Fruit fly (Drosophila melanogaster): ENCODE data around the gene CecC.
A peak's percentile ranks its signal among the peaks of the same experiment; 100 is the strongest.

CecC gene

DNA sequence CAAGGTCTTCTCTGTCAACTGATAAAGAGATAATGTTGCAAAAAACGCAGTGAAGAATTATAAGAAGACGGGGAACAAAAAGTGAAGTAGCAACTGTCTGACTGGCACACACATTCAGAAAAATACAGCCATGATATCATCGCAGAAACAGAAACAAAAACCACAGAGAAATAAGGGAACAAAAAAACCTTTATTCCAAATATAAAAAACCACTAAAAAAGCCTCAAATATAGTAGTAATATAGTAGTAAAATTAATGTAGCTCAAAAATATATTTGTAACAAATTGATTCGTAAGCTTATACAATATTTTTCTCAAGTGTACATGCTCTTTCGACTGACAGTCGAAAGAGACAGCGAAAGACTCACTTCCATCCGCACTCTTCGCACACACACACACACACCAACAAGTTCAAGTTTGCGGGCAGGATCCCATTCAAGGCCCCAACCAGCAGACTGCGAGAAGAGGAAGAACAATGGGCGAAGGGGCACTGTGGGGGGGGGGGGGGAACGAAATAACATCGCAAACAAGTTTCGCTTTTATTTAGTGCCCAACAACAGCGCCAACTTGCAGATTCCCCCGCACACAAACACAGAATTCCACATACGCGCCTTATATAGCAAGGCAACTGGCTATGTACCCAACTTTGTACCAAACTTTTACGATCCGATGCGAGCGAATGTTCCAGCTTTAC, 42.2 kb downstream of the CecC start:
- TF ChIP-seq dl (GFP tag; optimal IDR thresholded peaks at IDR 0.05; ENCODE audit: insufficient read depth in 1 of 2, partially characterized antibody in 2 of 2) (no peak), CrebA (GFP tag; optimal IDR thresholded peaks at IDR 0.05; ENCODE audit: borderline replicate concordance) (peak; percentile 39), CG9705 (GFP tag; optimal IDR thresholded peaks at IDR 0.05) (peak; percentile 50), Abd-B (GFP tag; optimal IDR thresholded peaks at IDR 0.05) (no peak), Vsx2 (GFP tag; optimal IDR thresholded peaks at IDR 0.05; ENCODE audit: partially characterized antibody) (no peak), sage (GFP tag; optimal IDR thresholded peaks at IDR 0.05) (peak; percentile 26), h (GFP tag; optimal IDR thresholded peaks at IDR 0.05) (peak; percentile 95), Dfd (GFP tag; optimal IDR thresholded peaks at IDR 0.05) (peak; percentile 86), dmrt93B (GFP tag; optimal IDR thresholded peaks at IDR 0.05) (peak; percentile 52), Rel (GFP tag; optimal IDR thresholded peaks at IDR 0.05) (peak; percentile 47), Rel (tag; optimal IDR thresholded peaks at IDR 0.05) (no peak), foxo (GFP tag; optimal IDR thresholded peaks at IDR 0.05) (peak; percentile 11 to 93), tai (GFP tag; optimal IDR thresholded peaks at IDR 0.05) (peak; percentile 66), CG32264 (GFP tag; optimal IDR thresholded peaks at IDR 0.05) (peak; percentile 53), GATAd (GFP tag; optimal IDR thresholded peaks at IDR 0.05) (no peak), OdsH (GFP tag; optimal IDR thresholded peaks at IDR 0.05) (peak; percentile 84), psq (GFP tag; optimal IDR thresholded peaks at IDR 0.05) (peak; percentile 29), HLH106 (tag; optimal IDR thresholded peaks at IDR 0.05) (peak; percentile 89), Jra (GFP tag; optimal IDR thresholded peaks at IDR 0.05) (peak; percentile 46), br (GFP tag; optimal IDR thresholded peaks at IDR 0.05) (peak; percentile 80), fru (GFP tag; optimal IDR thresholded peaks at IDR 0.05) (peak; percentile 92), woc (GFP tag; optimal IDR thresholded peaks at IDR 0.05) (peak; percentile 31), ey (GFP tag; optimal IDR thresholded peaks at IDR 0.05) (peak; percentile 84), N (GFP tag; optimal IDR thresholded peaks at IDR 0.05) (no peak), dsf (GFP tag; optimal IDR thresholded peaks at IDR 0.05; ENCODE audit: borderline replicate concordance) (peak; percentile 8), sv (GFP tag; optimal IDR thresholded peaks at IDR 0.05) (no peak), brk (GFP tag; optimal IDR thresholded peaks at IDR 0.05) (peak; percentile 76), Hnf4 (GFP tag; optimal IDR thresholded peaks at IDR 0.05) (peak; percentile 81), Dif (GFP tag; optimal IDR thresholded peaks at IDR 0.05; ENCODE audit: partially characterized antibody) (no peak), lola (GFP tag; optimal IDR thresholded peaks at IDR 0.05) (no peak), rgr (GFP tag; optimal IDR thresholded peaks at IDR 0.05) (peak; percentile 83), Sp1 (GFP tag; optimal IDR thresholded peaks at IDR 0.05) (peak; percentile 80)

DNA sequence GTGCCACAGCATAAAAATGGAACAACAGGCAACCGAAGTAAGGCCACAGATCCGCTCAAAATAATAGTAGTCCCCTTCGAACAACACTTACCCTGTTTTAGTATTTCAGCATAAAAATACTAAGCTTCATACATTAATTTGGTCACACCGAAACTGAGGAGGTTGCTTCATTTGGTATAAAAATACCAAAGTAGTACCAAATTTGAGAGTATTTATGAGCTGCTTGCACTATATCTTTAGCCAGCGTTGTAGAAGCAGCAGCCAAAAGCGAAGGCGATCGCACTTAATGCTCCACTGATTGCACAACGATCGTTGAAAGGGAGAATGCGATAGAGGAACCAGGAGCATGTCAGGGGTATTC, 42.7 kb downstream of the CecC start:
- TF ChIP-seq Sp1 (GFP tag; optimal IDR thresholded peaks at IDR 0.05) (peak; percentile 92), CG32264 (GFP tag; optimal IDR thresholded peaks at IDR 0.05) (peak; percentile 92), br (GFP tag; optimal IDR thresholded peaks at IDR 0.05) (peak; percentile 95), foxo (GFP tag; optimal IDR thresholded peaks at IDR 0.05) (peak; percentile 84 to 92), Dfd (GFP tag; optimal IDR thresholded peaks at IDR 0.05) (no peak), Vsx2 (GFP tag; optimal IDR thresholded peaks at IDR 0.05; ENCODE audit: partially characterized antibody) (no peak), usp (GFP tag; optimal IDR thresholded peaks at IDR 0.05) (no peak), HLH106 (tag; optimal IDR thresholded peaks at IDR 0.05) (peak; percentile 89), h (GFP tag; optimal IDR thresholded peaks at IDR 0.05) (peak; percentile 95), Mio (GFP tag; optimal IDR thresholded peaks at IDR 0.05) (peak; percentile 34), ey (GFP tag; optimal IDR thresholded peaks at IDR 0.05) (peak; percentile 94), OdsH (GFP tag; optimal IDR thresholded peaks at IDR 0.05) (peak; percentile 92), N (GFP tag; optimal IDR thresholded peaks at IDR 0.05) (no peak), tai (GFP tag; optimal IDR thresholded peaks at IDR 0.05) (peak; percentile 70), dl (GFP tag; optimal IDR thresholded peaks at IDR 0.05; ENCODE audit: insufficient read depth in 1 of 2, partially characterized antibody in 2 of 2) (no peak), CG9705 (GFP tag; optimal IDR thresholded peaks at IDR 0.05) (peak; percentile 55), Hnf4 (GFP tag; optimal IDR thresholded peaks at IDR 0.05) (peak; percentile 85), GATAd (GFP tag; optimal IDR thresholded peaks at IDR 0.05) (no peak), dmrt93B (GFP tag; optimal IDR thresholded peaks at IDR 0.05) (peak; percentile 81), Dif (GFP tag; optimal IDR thresholded peaks at IDR 0.05; ENCODE audit: partially characterized antibody) (no peak), fru (GFP tag; optimal IDR thresholded peaks at IDR 0.05) (peak; percentile 96), lola (GFP tag; optimal IDR thresholded peaks at IDR 0.05) (no peak), pan (optimal IDR thresholded peaks at IDR 0.05) (no peak), Jra (GFP tag; optimal IDR thresholded peaks at IDR 0.05) (peak; percentile 43), Myc (optimal IDR thresholded peaks at IDR 0.05) (no peak), brk (GFP tag; optimal IDR thresholded peaks at IDR 0.05) (peak; percentile 68), jim (GFP tag; optimal IDR thresholded peaks at IDR 0.05) (no peak), rgr (GFP tag; optimal IDR thresholded peaks at IDR 0.05) (peak; percentile 90), Hr78 (GFP tag; optimal IDR thresholded peaks at IDR 0.05) (no peak), dsf (GFP tag; optimal IDR thresholded peaks at IDR 0.05; ENCODE audit: borderline replicate concordance) (no peak), woc (GFP tag; optimal IDR thresholded peaks at IDR 0.05) (peak; percentile 93), Abd-B (GFP tag; optimal IDR thresholded peaks at IDR 0.05) (no peak), Rel (GFP tag; optimal IDR thresholded peaks at IDR 0.05) (peak; percentile 81), Rel (tag; optimal IDR thresholded peaks at IDR 0.05) (peak; percentile 39), Hr83 (GFP tag; optimal IDR thresholded peaks at IDR 0.05; ENCODE audit: poor library complexity, severe bottlenecking) (peak; percentile 16), psq (GFP tag; optimal IDR thresholded peaks at IDR 0.05) (peak; percentile 95), CrebA (GFP tag; optimal IDR thresholded peaks at IDR 0.05; ENCODE audit: borderline replicate concordance) (peak; percentile 72), sage (GFP tag; optimal IDR thresholded peaks at IDR 0.05) (peak; percentile 87), sv (GFP tag; optimal IDR thresholded peaks at IDR 0.05) (no peak)
